Worm (Caenorhabditis elegans) whole organism, L1 larva: ENCODE results near the gene flap-1.

ENCODE experiments used
- C16A3.4 ChIP-seq: fragments of 150-350 bp; optimal IDR thresholded peaks from 2 replicates; lab custom pipeline; 2014; ENCODE audit warnings: missing biosample characterization, missing genetic modification characterization
- F16B12.6 ChIP-seq: fragments of 150-350 bp; optimal IDR thresholded peaks from 2 replicates; lab custom pipeline; 2014; ENCODE audit warnings: missing biosample characterization, missing genetic modification characterization
- Y116A8C.19 ChIP-seq: sonication (generic microtip); optimal IDR thresholded peaks from 2 replicates; lab custom pipeline; 2016; ENCODE audit warnings: missing compliant biosample characterization, missing genetic modification characterization, borderline replicate concordance
- alr-1 ChIP-seq: fragments of 200-800 bp; sonication (Bioruptor generic); optimal IDR thresholded peaks from 2 replicates; lab custom pipeline; 2018; ENCODE audit warnings: borderline replicate concordance, mild to moderate bottlenecking, missing genetic modification characterization, missing compliant biosample characterization
- aly-2 ChIP-seq: fragments of 150-350 bp; optimal IDR thresholded peaks from 2 replicates; lab custom pipeline; 2014; ENCODE audit warnings: missing biosample characterization, missing genetic modification characterization
- ama-1 ChIP-seq: fragments of 150-350 bp; optimal IDR thresholded peaks from 2 replicates; lab custom pipeline; 2014
- blmp-1 ChIP-seq: fragments of 150-350 bp; optimal IDR thresholded peaks from 2 replicates; lab custom pipeline; 2014; ENCODE audit warnings: missing biosample characterization, missing genetic modification characterization
- ceh-63 ChIP-seq: fragments of 200-800 bp; sonication (Bioruptor generic); optimal IDR thresholded peaks from 2 replicates; lab custom pipeline; 2018; ENCODE audit warnings: mild to moderate bottlenecking, missing genetic modification characterization, missing compliant biosample characterization
- ceh-8 ChIP-seq: fragments of 200-800 bp; sonication (Bioruptor generic); optimal IDR thresholded peaks from 2 replicates; lab custom pipeline; 2018; ENCODE audit warnings: mild to moderate bottlenecking, missing genetic modification characterization, moderate library complexity, missing compliant biosample characterization
- dpl-1 ChIP-seq, 3 experiments: fragments of 150-350 bp in 2 of 3; sonication (generic microtip) in 1 of 3; optimal IDR thresholded peaks; 2 replicates each; lab custom pipeline; 2014 to 2017; ENCODE audit warnings: missing biosample characterization in 3 of 3, missing genetic modification characterization in 3 of 3, missing genetic modification reagents in 3 of 3
- dsc-1 ChIP-seq: sonication (generic microtip); optimal IDR thresholded peaks from 2 replicates; lab custom pipeline; 2016; ENCODE audit warnings: mild to moderate bottlenecking, missing genetic modification characterization, missing compliant biosample characterization
- efl-1 ChIP-seq, 4 experiments: fragments of 150-350 bp; optimal IDR thresholded peaks in 3 of 4; peaks in 1 of 4; 1 replicate in 1 of 4; 2 replicates in 3 of 4; lab custom pipeline; 2014; ENCODE audit warnings: missing biosample characterization in 2 of 4, missing genetic modification characterization in 2 of 4, missing genetic modification reagents in 2 of 4
- efl-3 ChIP-seq: fragments of 200-800 bp; sonication (Bioruptor generic); optimal IDR thresholded peaks from 2 replicates; lab custom pipeline; 2018; ENCODE audit warnings: mild to moderate bottlenecking, missing genetic modification characterization, missing compliant biosample characterization
- egl-13 ChIP-seq: sonication (generic microtip); optimal IDR thresholded peaks from 2 replicates; lab custom pipeline; 2016; ENCODE audit warnings: missing genotype, missing genetic modification reagents, missing genetic modification characterization, missing compliant biosample characterization
- egl-27 ChIP-seq, 2 experiments: fragments of 150-350 bp in 1 of 2; sonication (generic microtip); optimal IDR thresholded peaks; 3 replicates each; lab custom pipeline; 2017 to 2018; ENCODE audit warnings: missing biosample characterization in 2 of 2, missing genetic modification characterization in 2 of 2, missing genetic modification reagents in 2 of 2
- elt-3 ChIP-seq, 6 experiments: fragments of 150-350 bp in 1 of 6; sonication (generic microtip); optimal IDR thresholded peaks; 2 replicates each; lab custom pipeline; 2017 to 2018; ENCODE audit warnings: missing biosample characterization in 6 of 6, missing genetic modification characterization in 6 of 6, inconsistent platforms in 1 of 6
- ets-5 ChIP-seq: fragments of 200-800 bp; sonication (Bioruptor generic); IDR thresholded peaks from 2 replicates; pipeline ENCODE4 v1.3.6; 2022; ENCODE audit warnings: missing genetic modification characterization, missing compliant biosample characterization
- fkh-4 ChIP-seq: sonication (generic microtip); optimal IDR thresholded peaks from 2 replicates; lab custom pipeline; 2016; ENCODE audit warnings: missing compliant biosample characterization, missing genetic modification characterization, borderline replicate concordance
- fkh-8 ChIP-seq: sonication (generic microtip); optimal IDR thresholded peaks from 2 replicates; lab custom pipeline; 2016; ENCODE audit warnings: mild to moderate bottlenecking, missing genetic modification characterization, missing compliant biosample characterization
- fos-1 ChIP-seq: fragments of 150-350 bp; optimal IDR thresholded peaks from 2 replicates; lab custom pipeline; 2014; ENCODE audit warnings: missing biosample characterization, missing genetic modification characterization
- hlh-17 ChIP-seq: fragments of 200-800 bp; sonication (Bioruptor generic); optimal IDR thresholded peaks from 2 replicates; lab custom pipeline; 2018; ENCODE audit warnings: missing genetic modification characterization, mild to moderate bottlenecking, missing compliant biosample characterization, moderate library complexity, borderline replicate concordance
- hlh-4 ChIP-seq: sonication (generic microtip); optimal IDR thresholded peaks from 2 replicates; lab custom pipeline; 2016; ENCODE audit warnings: mild to moderate bottlenecking, missing genetic modification characterization, missing compliant biosample characterization
- hpl-2 ChIP-seq: fragments of 150-350 bp; optimal IDR thresholded peaks from 2 replicates; lab custom pipeline; 2014; ENCODE audit warnings: missing biosample characterization, missing genetic modification reagents, missing genetic modification characterization
- isw-1 ChIP-seq: fragments of 200-800 bp; sonication (Bioruptor generic); IDR thresholded peaks from 2 replicates; pipeline ENCODE4 v1.3.6; 2022; ENCODE audit warnings: missing genetic modification characterization, missing compliant biosample characterization
- lin-14 ChIP-seq: fragments of 200-800 bp; sonication (Bioruptor generic); optimal IDR thresholded peaks from 2 replicates; lab custom pipeline; 2018; ENCODE audit warnings: mild to moderate bottlenecking, missing genetic modification characterization, moderate library complexity, missing compliant biosample characterization
- lin-15B ChIP-seq: fragments of 150-350 bp; sonication (generic microtip); optimal IDR thresholded peaks from 3 replicates; lab custom pipeline; 2014; ENCODE audit warnings: missing biosample characterization, missing genetic modification characterization
- lin-35 ChIP-seq, 2 experiments: fragments of 150-350 bp; optimal IDR thresholded peaks; 2 replicates each; lab custom pipeline; 2014; ENCODE audit warnings: missing biosample characterization in 2 of 2, missing genetic modification characterization in 2 of 2, missing genetic modification reagents in 2 of 2
- lin-39 ChIP-seq: fragments of 150-350 bp; optimal IDR thresholded peaks from 2 replicates; lab custom pipeline; 2014; ENCODE audit warnings: missing biosample characterization, missing genetic modification reagents, missing genetic modification characterization
- mab-9 ChIP-seq: fragments of 200-800 bp; sonication (Bioruptor generic); IDR thresholded peaks from 2 replicates; pipeline ENCODE4 v1.3.6; 2022; ENCODE audit warnings: missing genetic modification reagents, missing genetic modification characterization, missing compliant biosample characterization
- mef-2 ChIP-seq: fragments of 150-350 bp; optimal IDR thresholded peaks from 2 replicates; lab custom pipeline; 2014; ENCODE audit warnings: missing biosample characterization, missing genetic modification characterization
- nhr-11 ChIP-seq: fragments of 150-350 bp; optimal IDR thresholded peaks from 2 replicates; lab custom pipeline; 2014; ENCODE audit warnings: missing biosample characterization, missing genetic modification characterization
- nhr-12 ChIP-seq: sonication (generic microtip); optimal IDR thresholded peaks from 2 replicates; lab custom pipeline; 2017; ENCODE audit warnings: missing biosample characterization, missing genetic modification characterization
- nhr-19 ChIP-seq: fragments of 200-800 bp; sonication (Bioruptor generic); conservative IDR thresholded peaks from 2 replicates; pipeline ENCODE4 v1.3.6; 2022; ENCODE audit warnings: missing genetic modification characterization, missing compliant biosample characterization
- nhr-20 ChIP-seq: sonication (generic microtip); optimal IDR thresholded peaks from 2 replicates; lab custom pipeline; 2016; ENCODE audit warnings: mild to moderate bottlenecking, missing genetic modification characterization, missing compliant biosample characterization
- nhr-237 ChIP-seq: fragments of 150-350 bp; optimal IDR thresholded peaks from 2 replicates; lab custom pipeline; 2014; ENCODE audit warnings: missing biosample characterization, missing genetic modification characterization
- nhr-28 ChIP-seq: fragments of 150-350 bp; optimal IDR thresholded peaks from 2 replicates; lab custom pipeline; 2014; ENCODE audit warnings: missing biosample characterization, missing genetic modification characterization
- nhr-47 ChIP-seq: sonication (generic microtip); optimal IDR thresholded peaks from 2 replicates; lab custom pipeline; 2016; ENCODE audit warnings: mild to moderate bottlenecking, missing genetic modification characterization, moderate library complexity, missing compliant biosample characterization
- nhr-71 ChIP-seq: sonication (generic microtip); optimal IDR thresholded peaks from 2 replicates; lab custom pipeline; 2016; ENCODE audit warnings: mild to moderate bottlenecking, missing genetic modification characterization, moderate library complexity, missing compliant biosample characterization
- nhr-84 ChIP-seq: sonication (generic microtip); optimal IDR thresholded peaks from 2 replicates; lab custom pipeline; 2017; ENCODE audit warnings: missing biosample characterization, missing genetic modification characterization
- nhr-90 ChIP-seq: sonication (generic microtip); optimal IDR thresholded peaks from 2 replicates; lab custom pipeline; 2016; ENCODE audit warnings: mild to moderate bottlenecking, missing genetic modification characterization, missing compliant biosample characterization; ENCODE audit not compliant: poor library complexity
- pag-3 ChIP-seq: sonication (generic microtip); optimal IDR thresholded peaks from 2 replicates; lab custom pipeline; 2017; ENCODE audit warnings: missing genetic modification characterization, mild to moderate bottlenecking, missing compliant biosample characterization, antibody characterized with exemption, borderline replicate concordance; ENCODE audit not compliant: insufficient read depth
- pqm-1 ChIP-seq: sonication (generic microtip); optimal IDR thresholded peaks from 3 replicates; lab custom pipeline; 2017; ENCODE audit warnings: missing biosample characterization, missing genetic modification characterization
- skn-1 ChIP-seq: fragments of 150-350 bp; optimal IDR thresholded peaks from 2 replicates; lab custom pipeline; 2014; ENCODE audit warnings: missing biosample characterization, missing genetic modification characterization
- snpc-4 ChIP-seq: fragments of 150-350 bp; optimal IDR thresholded peaks from 2 replicates; lab custom pipeline; 2014; ENCODE audit warnings: missing biosample characterization, missing genetic modification characterization
- sptf-1 ChIP-seq: fragments of 150-350 bp; optimal IDR thresholded peaks from 2 replicates; lab custom pipeline; 2014; ENCODE audit warnings: missing biosample characterization, missing genetic modification characterization
- sup-37 ChIP-seq: fragments of 200-800 bp; sonication (Bioruptor generic); optimal IDR thresholded peaks from 2 replicates; lab custom pipeline; 2018; ENCODE audit warnings: mild to moderate bottlenecking, missing genetic modification characterization, missing compliant biosample characterization
- tlp-1 ChIP-seq: fragments of 150-350 bp; optimal IDR thresholded peaks from 2 replicates; lab custom pipeline; 2014; ENCODE audit warnings: missing biosample characterization, missing genetic modification characterization
- unc-62 ChIP-seq: fragments of 150-350 bp; optimal IDR thresholded peaks from 2 replicates; lab custom pipeline; 2014; ENCODE audit warnings: missing biosample characterization, missing genetic modification reagents, missing genetic modification characterization
- unc-98 ChIP-seq: fragments of 200-800 bp; sonication (Bioruptor generic); IDR thresholded peaks from 2 replicates; pipeline ENCODE4 v1.3.6; 2022; ENCODE audit warnings: missing genetic modification characterization, missing compliant biosample characterization
- vab-15 ChIP-seq: sonication (generic microtip); optimal IDR thresholded peaks from 2 replicates; lab custom pipeline; 2017; ENCODE audit warnings: missing genotype, mild to moderate bottlenecking, missing genetic modification characterization, missing compliant biosample characterization
- xbp-1 ChIP-seq: sonication (generic microtip); optimal IDR thresholded peaks from 2 replicates; lab custom pipeline; 2016; ENCODE audit warnings: missing genetic modification characterization, missing compliant biosample characterization
- zag-1 ChIP-seq: fragments of 150-350 bp; optimal IDR thresholded peaks from 2 replicates; lab custom pipeline; 2014; ENCODE audit warnings: missing biosample characterization, missing genetic modification characterization
- ztf-4 ChIP-seq: fragments of 150-350 bp; optimal IDR thresholded peaks from 2 replicates; lab custom pipeline; 2014; ENCODE audit warnings: missing biosample characterization, missing genetic modification characterization

Gene flap-1

ce11 chrIII:6888497-6888896 lies 40.1 kb downstream of the flap-1 start (continued):
- TF ChIP-seq tlp-1 (tag; lab: Kevin White, UChicago) (no peak), nhr-28 (no peak), sptf-1 (tag; lab: Kevin White, UChicago) (no peak), nhr-47 (tag; lab: Kevin White, UChicago) (peak; percentile 22), ceh-63 (GFP tag; lab: Kevin White, UChicago) (no peak), ama-1 (no peak), blmp-1 (no peak), fkh-8 (tag; lab: Kevin White, UChicago) (no peak), dpl-1 (GFP tag; optimal IDR thresholded peaks at IDR 0.05; lab: Kevin White, UChicago) (peak in 1 of 3 experiments; percentile 13), egl-27 (tag; optimal IDR thresholded peaks at IDR 0.05; lab: Kevin White, UChicago) (no peak), lin-14 (GFP tag; lab: Kevin White, UChicago) (no peak), dsc-1 (tag; lab: Kevin White, UChicago) (no peak), snpc-4 (tag; lab: Kevin White, UChicago) (no peak), fkh-4 (tag; lab: Kevin White, UChicago) (no peak), ets-5 (no peak), unc-98 (GFP tag; lab: Robert Waterston, UW) (no peak), nhr-237 (tag; lab: Kevin White, UChicago) (no peak), nhr-84 (tag; lab: Kevin White, UChicago) (no peak), hpl-2 (no peak), vab-15 (no peak), lin-39 (tag; lab: Kevin White, UChicago) (no peak), nhr-90 (tag; lab: Kevin White, UChicago) (no peak), unc-62 (GFP tag; lab: Kevin White, UChicago) (no peak), skn-1 (tag; lab: Kevin White, UChicago) (no peak), mab-9 (no peak), hlh-17 (GFP tag; lab: Kevin White, UChicago) (no peak), lin-15B (no peak), nhr-20 (tag; lab: Kevin White, UChicago) (peak; percentile 4), efl-3 (GFP tag; lab: Kevin White, UChicago) (no peak), pqm-1 (no peak), C16A3.4 (peak; percentile 22), F16B12.6 (tag; lab: Kevin White, UChicago) (peak; percentile 16), pag-3 (no peak), isw-1 (GFP tag; lab: Robert Waterston, UW) (no peak), nhr-19 (GFP tag; lab: Robert Waterston, UW) (peak; percentile 38), Y116A8C.19 (tag; lab: Kevin White, UChicago) (no peak), nhr-12 (tag; lab: Kevin White, UChicago) (no peak), xbp-1 (tag; lab: Kevin White, UChicago) (no peak), ceh-8 (GFP tag; lab: Kevin White, UChicago) (no peak), nhr-71 (tag; lab: Kevin White, UChicago) (peak; percentile 34), hlh-4 (tag; lab: Kevin White, UChicago) (no peak), mef-2 (tag; lab: Kevin White, UChicago) (no peak), fos-1 (tag; lab: Kevin White, UChicago) (no peak), ztf-4 (tag; lab: Kevin White, UChicago) (no peak), lin-35 (GFP tag; optimal IDR thresholded peaks at IDR 0.05; lab: Kevin White, UChicago) (peak; percentile 11 to 62), egl-13 (tag; lab: Kevin White, UChicago) (no peak), elt-3 (tag; optimal IDR thresholded peaks at IDR 0.05; lab: Kevin White, UChicago) (peak in 1 of 6 experiments; percentile 13), sup-37 (no peak), efl-1 (optimal IDR thresholded peaks at IDR 0.05; lab: Kevin White, UChicago) (peak in 1 of 2 experiments; percentile 32), efl-1 (GFP tag; optimal IDR thresholded peaks at IDR 0.05 in 1 of 2; lab: Kevin White, UChicago) (peak in 1 of 2 experiments; percentile 8), nhr-11 (tag; lab: Kevin White, UChicago) (no peak), aly-2 (tag; lab: Kevin White, UChicago) (no peak), zag-1 (no peak), alr-1 (tag; lab: Kevin White, UChicago) (no peak)
